Fruit fly (Drosophila melanogaster): ENCODE results near the gene NijA.

DNA sequence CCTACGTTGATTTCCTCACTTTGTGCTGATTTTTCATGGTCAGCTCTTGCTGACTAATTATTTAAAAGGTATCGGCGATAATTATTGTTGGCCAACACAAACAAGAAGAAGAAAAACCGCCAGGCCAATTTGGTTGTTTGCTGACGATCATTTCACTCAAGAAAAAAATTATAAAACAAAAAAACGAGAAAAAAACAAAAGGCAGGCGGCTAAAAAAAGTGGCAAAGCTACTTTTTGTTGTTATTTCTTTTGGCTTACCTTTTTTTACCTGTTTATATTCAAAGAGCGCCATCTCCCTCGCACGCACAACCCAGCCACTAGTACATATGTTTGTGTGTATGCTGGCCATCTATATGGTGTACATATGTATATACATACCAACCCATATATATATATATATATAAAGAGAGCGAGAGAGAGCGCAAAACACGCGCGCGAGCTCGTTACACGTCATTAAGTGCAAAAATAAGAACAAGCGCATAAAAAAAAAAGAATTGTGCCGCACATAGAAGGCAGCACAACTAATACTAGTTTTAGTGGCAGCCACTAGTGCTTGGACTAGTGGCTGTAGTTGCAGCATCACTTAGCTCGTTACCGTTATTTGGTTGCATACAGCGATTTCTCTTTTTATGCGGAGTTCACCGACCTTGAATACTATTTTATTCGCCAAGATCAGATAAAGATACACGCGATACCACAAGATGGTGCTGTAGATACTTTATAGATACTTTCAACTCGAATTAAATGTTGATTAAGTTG lies 20.9 kb downstream of the NijA start:
- TF ChIP-seq Blimp-1 (GFP tag; optimal IDR thresholded peaks at IDR 0.05) (peak; percentile 26), OdsH (GFP tag; optimal IDR thresholded peaks at IDR 0.05) (peak; percentile 31), CG6276 (GFP tag; optimal IDR thresholded peaks at IDR 0.05) (peak; percentile 87), CG8119 (GFP tag; IDR thresholded peaks at IDR 0.05) (peak; percentile 88), lz (GFP tag; optimal IDR thresholded peaks at IDR 0.05) (no peak), CG31627 (GFP tag; optimal IDR thresholded peaks at IDR 0.05) (no peak), fkh (GFP tag; optimal IDR thresholded peaks at IDR 0.05) (peak; percentile 30), CG4318 (GFP tag; optimal IDR thresholded peaks at IDR 0.05) (no peak), vri (GFP tag; optimal IDR thresholded peaks at IDR 0.05) (peak; percentile 65), Sox14 (GFP tag; optimal IDR thresholded peaks at IDR 0.05) (no peak), fd85E (GFP tag; optimal IDR thresholded peaks at IDR 0.05) (peak; percentile 37), Smox (GFP tag; optimal IDR thresholded peaks at IDR 0.05) (peak; percentile 2), CG6854 (GFP tag; optimal IDR thresholded peaks at IDR 0.05) (peak; percentile 79), Gug (GFP tag; IDR thresholded peaks at IDR 0.05) (no peak)
